Worm (Caenorhabditis elegans) whole organism, L4/young adult: ENCODE results near the gene D2096.13.
"Not testable (repeated sequence)": the region's sequence is repeated elsewhere in the genome, so short reads cannot be mapped to it uniquely, and the experiment has no call there.

ENCODE experiments used
- W03F9.2 ChIP-seq: fragments of 150-350 bp; optimal IDR thresholded peaks from 2 replicates; lab custom pipeline; 2014; ENCODE audit warnings: missing biosample characterization, missing genetic modification characterization
- dao-5 ChIP-seq: sonication (generic microtip); optimal IDR thresholded peaks from 2 replicates; lab custom pipeline; 2016; ENCODE audit warnings: missing genotype, missing genetic modification characterization, moderate library complexity, missing compliant biosample characterization
- him-1 ChIP-seq: sonication (generic microtip); optimal IDR thresholded peaks from 2 replicates; lab custom pipeline; 2016; ENCODE audit warnings: missing genotype, missing genetic modification reagents, missing genetic modification characterization, missing compliant biosample characterization

- not testable (repeated sequence) for TF ChIP-seq him-1, W03F9.2, dao-5 (tag; lab: Kevin White, UChicago)
These were observed 30.7 kb upstream of the D2096.13 start, which contains the start of gene D2096.10 for ce11 chrIV:8389139-8389538.
